Worm (Caenorhabditis elegans) whole organism, L2 larva: ENCODE measurements around the gene ell-1.
"Not testable (repeated sequence)": the region's sequence is repeated elsewhere in the genome, so short reads cannot be mapped to it uniquely, and the experiment has no call there.

Source experiments
- C34F6.9 ChIP-seq: fragments of 150-350 bp; optimal IDR thresholded peaks from 2 replicates; lab custom pipeline; 2014; ENCODE audit warnings: missing biosample characterization, missing genetic modification characterization
- R02D3.7 ChIP-seq: fragments of 150-350 bp; optimal IDR thresholded peaks from 2 replicates; lab custom pipeline; 2014; ENCODE audit warnings: missing biosample characterization, missing genetic modification characterization
- alr-1 ChIP-seq: fragments of 150-350 bp; optimal IDR thresholded peaks from 2 replicates; lab custom pipeline; 2014; ENCODE audit warnings: missing biosample characterization, missing genetic modification characterization
- ama-1 ChIP-seq: fragments of 150-350 bp; optimal IDR thresholded peaks from 2 replicates; lab custom pipeline; 2018; ENCODE audit warnings: inconsistent platforms
- blmp-1 ChIP-seq: sonication (generic microtip); optimal IDR thresholded peaks from 2 replicates; lab custom pipeline; 2017; ENCODE audit warnings: missing genetic modification characterization, mild to moderate bottlenecking, missing compliant biosample characterization, antibody characterized with exemption, moderate library complexity; ENCODE audit not compliant: insufficient read depth
- ceh-16 ChIP-seq: fragments of 150-350 bp; optimal IDR thresholded peaks from 2 replicates; lab custom pipeline; 2014; ENCODE audit warnings: missing biosample characterization, missing genetic modification characterization
- ceh-82 ChIP-seq: fragments of 150-350 bp; optimal IDR thresholded peaks from 2 replicates; lab custom pipeline; 2014; ENCODE audit warnings: missing biosample characterization, missing genetic modification characterization
- dmd-4 ChIP-seq: sonication (generic microtip); optimal IDR thresholded peaks from 2 replicates; lab custom pipeline; 2017; ENCODE audit warnings: missing biosample characterization, missing genetic modification characterization
- egl-27 ChIP-seq: sonication (generic microtip); optimal IDR thresholded peaks from 3 replicates; lab custom pipeline; 2017; ENCODE audit warnings: missing biosample characterization, missing genetic modification reagents, missing genetic modification characterization
- elt-3 ChIP-seq: sonication (generic microtip); optimal IDR thresholded peaks from 2 replicates; lab custom pipeline; 2017; ENCODE audit warnings: missing biosample characterization, missing genetic modification characterization
- gmeb-1 ChIP-seq: fragments of 150-350 bp; optimal IDR thresholded peaks from 2 replicates; lab custom pipeline; 2014; ENCODE audit warnings: missing biosample characterization, missing genetic modification characterization
- lin-11 ChIP-seq: fragments of 150-350 bp; sonication (generic microtip); optimal IDR thresholded peaks from 2 replicates; lab custom pipeline; 2014; ENCODE audit warnings: missing biosample characterization, missing genetic modification characterization, inconsistent platforms, mixed read lengths
- lin-39 ChIP-seq: fragments of 150-350 bp; optimal IDR thresholded peaks from 2 replicates; lab custom pipeline; 2014; ENCODE audit warnings: missing biosample characterization, missing genetic modification reagents, missing genetic modification characterization
- lsy-2 ChIP-seq, 2 experiments: fragments of 150-350 bp in 1 of 2; sonication (generic microtip) in 1 of 2; optimal IDR thresholded peaks; 2 replicates each; lab custom pipeline; 2014 to 2017; ENCODE audit warnings: missing biosample characterization in 2 of 2, missing genetic modification characterization in 2 of 2
- mdl-1 ChIP-seq, 2 experiments: fragments of 150-350 bp in 1 of 2; sonication (generic microtip) in 1 of 2; optimal IDR thresholded peaks; 2 replicates each; lab custom pipeline; 2017; ENCODE audit warnings: missing biosample characterization in 2 of 2, missing genetic modification characterization in 2 of 2
- nhr-10 ChIP-seq: sonication (generic microtip); optimal IDR thresholded peaks from 2 replicates; lab custom pipeline; 2017; ENCODE audit warnings: missing biosample characterization, missing genetic modification characterization
- nhr-11 ChIP-seq: fragments of 150-350 bp; optimal IDR thresholded peaks from 2 replicates; lab custom pipeline; 2014; ENCODE audit warnings: missing biosample characterization, missing genetic modification characterization
- nhr-129 ChIP-seq: fragments of 150-350 bp; optimal IDR thresholded peaks from 2 replicates; lab custom pipeline; 2014; ENCODE audit warnings: missing biosample characterization, missing genetic modification characterization
- nhr-23 ChIP-seq: fragments of 150-350 bp; optimal IDR thresholded peaks from 2 replicates; lab custom pipeline; 2014; ENCODE audit warnings: missing biosample characterization, missing genetic modification reagents, missing genetic modification characterization
- nhr-25 ChIP-seq: fragments of 150-350 bp; sonication (generic microtip); optimal IDR thresholded peaks from 3 replicates; lab custom pipeline; 2014; ENCODE audit warnings: missing biosample characterization, missing genetic modification characterization
- nhr-6 ChIP-seq: fragments of 150-350 bp; optimal IDR thresholded peaks from 2 replicates; lab custom pipeline; 2014; ENCODE audit warnings: missing biosample characterization, missing genetic modification characterization
- nhr-77 ChIP-seq: fragments of 150-350 bp; optimal IDR thresholded peaks from 2 replicates; lab custom pipeline; 2014; ENCODE audit warnings: missing biosample characterization, missing genetic modification characterization
- peb-1 ChIP-seq: fragments of 150-350 bp; optimal IDR thresholded peaks from 2 replicates; lab custom pipeline; 2014; ENCODE audit warnings: missing biosample characterization, missing genetic modification characterization
- sem-4 ChIP-seq: fragments of 150-350 bp; optimal IDR thresholded peaks from 2 replicates; lab custom pipeline; 2014; ENCODE audit warnings: missing biosample characterization, missing genetic modification reagents, missing genetic modification characterization
- sma-3 ChIP-seq: sonication (generic microtip); optimal IDR thresholded peaks from 2 replicates; lab custom pipeline; 2016; ENCODE audit warnings: missing genetic modification reagents, missing genetic modification characterization, missing compliant biosample characterization
- unc-39 ChIP-seq: fragments of 150-350 bp; optimal IDR thresholded peaks from 2 replicates; lab custom pipeline; 2014; ENCODE audit warnings: missing biosample characterization, missing genetic modification characterization
- unc-55 ChIP-seq: fragments of 150-350 bp; sonication (generic microtip); optimal IDR thresholded peaks from 3 replicates; lab custom pipeline; 2014; ENCODE audit warnings: missing biosample characterization, missing genetic modification reagents, missing genetic modification characterization
- unc-62 ChIP-seq: fragments of 150-350 bp; optimal IDR thresholded peaks from 2 replicates; lab custom pipeline; 2014; ENCODE audit warnings: missing biosample characterization, missing genetic modification reagents, missing genetic modification characterization
- ztf-1 ChIP-seq: fragments of 200-800 bp; sonication (Bioruptor generic); conservative IDR thresholded peaks from 2 replicates; pipeline ENCODE4 v1.3.6; 2022; ENCODE audit warnings: missing genetic modification characterization, missing compliant biosample characterization
- ztf-4 ChIP-seq: fragments of 150-350 bp; optimal IDR thresholded peaks from 2 replicates; lab custom pipeline; 2014; ENCODE audit warnings: missing biosample characterization, missing genetic modification characterization

The ell-1 gene

ce11 chrIV:4393942-4394460 is at the start of gene ell-1:
TSS of gene ell-1 (plus strand) at chrIV:4394410.
- TF ChIP-seq blmp-1 (tag; lab: Kevin White, UChicago) = no peak

- TF ChIP-seq unc-62 (GFP tag; lab: Kevin White, UChicago) = no peak
- no peak for TF ChIP-seq sem-4 (tag; lab: Kevin White, UChicago)
- no peak for TF ChIP-seq elt-3
- TF ChIP-seq R02D3.7 = no peak
- no peak for TF ChIP-seq lin-39 (tag; lab: Kevin White, UChicago)
These were observed 49.4 kb upstream of the ell-1 start for ce11 chrIV:4344828-4345227.

ce11 chrIV:4346512-4346911 is 47.7 kb upstream of the ell-1 start, which contains the start of gene oac-52:
TSS of gene oac-52 (minus strand) at chrIV:4346612.
- no peak for TF ChIP-seq peb-1 (tag; lab: Kevin White, UChicago)
- TF ChIP-seq nhr-129 (tag; lab: Kevin White, UChicago) = no peak
- TF ChIP-seq R02D3.7 = no peak
- no peak for TF ChIP-seq dmd-4
- no peak for TF ChIP-seq ceh-82
- TF ChIP-seq nhr-11 (tag; lab: Kevin White, UChicago) = no peak
- TF ChIP-seq unc-62 (GFP tag; lab: Kevin White, UChicago) = no peak
- TF ChIP-seq nhr-23 (tag; lab: Kevin White, UChicago) = no peak
- no peak for TF ChIP-seq ceh-16 (tag; lab: Kevin White, UChicago)
- TF ChIP-seq nhr-25 (tag; lab: Kevin White, UChicago) = no peak
- no peak for TF ChIP-seq nhr-77 (tag; lab: Kevin White, UChicago)
- TF ChIP-seq sma-3 (GFP tag; lab: Kevin White, UChicago) = no peak
- TF ChIP-seq ztf-1 = no peak

- no peak for TF ChIP-seq elt-3
- peak; percentile 46 for TF ChIP-seq ama-1 (lab: Kevin White, UChicago)
These were observed 46.6 kb upstream of the ell-1 start for ce11 chrIV:4347578-4348003.

- TF ChIP-seq egl-27 (tag; lab: Kevin White, UChicago); ztf-4; nhr-10: not testable (repeated sequence)
- TF ChIP-seq, all 48 proteins: peak for 0; not testable (repeated sequence) for 48
These were observed 46.1 kb upstream of the ell-1 start, which contains the start of gene W03B1.5 for ce11 chrIV:4348146-4348545. TSS of gene W03B1.5 (plus strand) at chrIV:4348446.

ce11 chrIV:4356879-4357278 is 37.3 kb upstream of the ell-1 start, which contains the start of gene W03B1.9:
TSS of gene W03B1.9 (minus strand) at chrIV:4356979.
- TF ChIP-seq nhr-6 (tag; lab: Kevin White, UChicago) (no peak), alr-1 (tag; lab: Kevin White, UChicago) (no peak), lin-11 (no peak), unc-55 (GFP tag; lab: Kevin White, UChicago) (no peak), mdl-1 (tag; optimal IDR thresholded peaks at IDR 0.05; lab: Kevin White, UChicago) (no peak)

- TF ChIP-seq C34F6.9 (tag; lab: Kevin White, UChicago) (peak; percentile 49), lsy-2 (tag; optimal IDR thresholded peaks at IDR 0.05; lab: Kevin White, UChicago) (peak in 1 of 2 experiments; percentile 65), unc-55 (GFP tag; lab: Kevin White, UChicago) (peak; percentile 82), gmeb-1 (tag; lab: Kevin White, UChicago) (peak; percentile 93), nhr-129 (tag; lab: Kevin White, UChicago) (peak; percentile 7), unc-39 (no peak)
These were observed 36.9 kb upstream of the ell-1 start, which contains the start of gene sars-2 for ce11 chrIV:4357296-4357695. TSS of gene sars-2 (plus strand) at chrIV:4357636.
